Fruit fly (Drosophila melanogaster) whole organism, embryonic: ENCODE results near the gene CG15414.

Source experiments
- Antp ChIP-seq: fragments of 200-800 bp; sonication (Bioruptor generic); optimal IDR thresholded peaks from 3 replicates; lab custom pipeline; 2016; ENCODE audit warnings: missing biosample characterization, missing genetic modification characterization
- CG12219 ChIP-seq: fragments of 200-800 bp; sonication (Bioruptor generic); optimal IDR thresholded peaks from 3 replicates; lab custom pipeline; 2018; ENCODE audit warnings: missing biosample characterization, mild to moderate bottlenecking, missing genetic modification characterization
- CG13296 ChIP-seq: fragments of 200-800 bp; sonication (Bioruptor generic); optimal IDR thresholded peaks from 3 replicates; lab custom pipeline; 2018; ENCODE audit warnings: missing biosample characterization, mild to moderate bottlenecking, missing genetic modification characterization
- CG18619 ChIP-seq: fragments of 200-800 bp; sonication (Bioruptor generic); optimal IDR thresholded peaks from 3 replicates; lab custom pipeline; 2017; ENCODE audit warnings: missing biosample characterization, mild to moderate bottlenecking, missing genetic modification characterization
- CG32532 ChIP-seq: fragments of 200-800 bp; sonication (Bioruptor generic); IDR thresholded peaks from 2 replicates; pipeline ENCODE4 v1.3.6; 2022; ENCODE audit warnings: missing biosample characterization, missing genetic modification characterization
- GATAe ChIP-seq: fragments of 200-800 bp; sonication (Bioruptor generic); conservative IDR thresholded peaks from 2 replicates; pipeline ENCODE4 v1.3.6; 2022; ENCODE audit warnings: missing biosample characterization, missing genetic modification characterization
- Gug ChIP-seq: fragments of 200-800 bp; sonication (Bioruptor generic); IDR thresholded peaks from 4 replicates; pipeline ENCODE4 v1.3.6; 2022; ENCODE audit warnings: missing biosample characterization, missing genetic modification characterization
- H15 ChIP-seq: fragments of 200-800 bp; sonication (Bioruptor generic); IDR thresholded peaks from 3 replicates; pipeline ENCODE4 v1.3.6; 2022; ENCODE audit warnings: missing biosample characterization, missing genetic modification characterization
- Lpt ChIP-seq: fragments of >200 bp; optimal IDR thresholded peaks from 2 replicates; lab custom pipeline; 2018; ENCODE audit warnings: missing biosample characterization, missing genetic modification characterization
- NC2α ChIP-seq: fragments of 200-800 bp; sonication (Bioruptor generic); optimal IDR thresholded peaks from 2 replicates; lab custom pipeline; 2016; ENCODE audit warnings: missing biosample characterization, missing genetic modification characterization
- Sox102F ChIP-seq: fragments of 200-800 bp; sonication (Bioruptor generic); optimal IDR thresholded peaks from 2 replicates; lab custom pipeline; 2018; ENCODE audit warnings: missing biosample characterization, mild to moderate bottlenecking, missing genetic modification characterization, moderate library complexity
- psq ChIP-seq: fragments of 200-800 bp; sonication (Bioruptor generic); optimal IDR thresholded peaks from 2 replicates; lab custom pipeline; 2017; ENCODE audit warnings: missing biosample characterization, missing genetic modification characterization

- TF ChIP-seq CG18619 (no peak), H15 (no peak), Sox102F (no peak), psq (GFP tag; lab: Kevin White, UChicago) (no peak), Gug (GFP tag; lab: Robert Waterston, UW) (no peak), GATAe (GFP tag; lab: Robert Waterston, UW) (no peak), Antp (GFP tag; lab: Kevin White, UChicago) (no peak), Lpt (GFP tag; lab: Kevin White, UChicago) (no peak), CG13296 (GFP tag; lab: Kevin White, UChicago) (no peak), CG32532 (GFP tag; lab: Robert Waterston, UW) (no peak), CG12219 (GFP tag; lab: Kevin White, UChicago) (no peak), NC2α (GFP tag; lab: Kevin White, UChicago) (no peak)
Observed at dm6 chr2L:3465918-3466727, 24.7 kb downstream of the CG15414 start, which contains the start of the genes msl-2 and ND-PDSW.
